Worm (Caenorhabditis elegans): ENCODE data around the gene Y5F2A.4.

ce11 chrIV:11105724-11106123 is 27.3 kb upstream of the Y5F2A.4 start, which contains the start of gene srlf-24:
- TF ChIP-seq ceh-16 (tag; optimal IDR thresholded peaks at IDR 0.05) (no peak), lin-11 (tag; optimal IDR thresholded peaks at IDR 0.05) (no peak), elt-3 (tag; optimal IDR thresholded peaks at IDR 0.05) (no peak), alr-1 (tag; optimal IDR thresholded peaks at IDR 0.05) (no peak), ama-1 (optimal IDR thresholded peaks at IDR 0.05) (no peak), C34F6.9 (tag; optimal IDR thresholded peaks at IDR 0.05) (no peak), unc-55 (GFP tag; optimal IDR thresholded peaks at IDR 0.05) (no peak), nhr-237 (tag; optimal IDR thresholded peaks at IDR 0.05) (no peak)
